Worm (Caenorhabditis elegans): ENCODE data around the gene let-756.
A peak's percentile ranks its signal among the peaks of the same experiment; 100 is the strongest.

The let-756 gene

DNA sequence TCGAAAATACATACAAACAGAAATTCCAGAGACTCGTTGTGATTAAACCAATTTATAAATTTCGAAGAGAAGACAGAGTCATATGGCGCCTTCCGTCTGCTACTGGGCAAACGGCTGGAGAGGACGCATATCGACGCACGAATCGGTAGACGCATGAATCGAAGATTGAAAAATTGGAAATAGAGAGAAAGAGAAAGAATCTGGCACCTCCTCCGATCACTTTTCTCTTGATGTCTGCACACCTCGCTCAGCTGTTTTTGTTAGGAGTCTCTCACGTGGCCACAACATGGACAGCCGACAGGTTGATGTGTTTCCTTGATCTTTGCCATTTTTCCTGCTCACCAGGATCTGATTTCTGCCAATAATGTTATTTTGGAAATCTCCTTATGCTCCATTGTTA is 46.8 kb upstream of the let-756 start (continued):
- peak; percentile 57 for TF ChIP-seq dsc-1 (tag; optimal IDR thresholded peaks at IDR 0.05)
- TF ChIP-seq egl-27 (tag; optimal IDR thresholded peaks at IDR 0.05), result peak in 1 of 2 experiments; percentile 1
- peak in 1 of 3 experiments; percentile 28 for TF ChIP-seq dpl-1 (GFP tag; optimal IDR thresholded peaks at IDR 0.05)
- no peak for TF ChIP-seq efl-3 (GFP tag; optimal IDR thresholded peaks at IDR 0.05)
- TF ChIP-seq nhr-28 (tag; optimal IDR thresholded peaks at IDR 0.05), result no peak
- TF ChIP-seq mef-2 (tag; optimal IDR thresholded peaks at IDR 0.05), result no peak
- TF ChIP-seq blmp-1 (tag; optimal IDR thresholded peaks at IDR 0.05), result peak; percentile 61
- TF ChIP-seq rnt-1 (tag; optimal IDR thresholded peaks at IDR 0.05), result peak; percentile 84
- no peak for TF ChIP-seq mep-1 (tag; optimal IDR thresholded peaks at IDR 0.05)
- TF ChIP-seq nhr-19 (GFP tag; conservative IDR thresholded peaks at IDR 0.05), result peak; percentile 73
- no peak for TF ChIP-seq pax-3 (tag; optimal IDR thresholded peaks at IDR 0.05)
- TF ChIP-seq lin-35 (GFP tag; optimal IDR thresholded peaks at IDR 0.05), result peak; percentile 28 to 58
- TF ChIP-seq hlh-17 (GFP tag; optimal IDR thresholded peaks at IDR 0.05; ENCODE audit: borderline replicate concordance), result no peak
- peak; percentile 54; the same call in 1 of the 2 replicates for TF ChIP-seq grh-1 (GFP tag; IDR thresholded peaks at IDR 0.05)
- no peak for TF ChIP-seq C04F5.9 (tag; optimal IDR thresholded peaks at IDR 0.05)
- TF ChIP-seq vab-15 (tag; optimal IDR thresholded peaks at IDR 0.05), result no peak
- TF ChIP-seq sox-4 (tag; optimal IDR thresholded peaks at IDR 0.05), result no peak
- TF ChIP-seq mab-9 (GFP tag; IDR thresholded peaks at IDR 0.05), result no peak
- TF ChIP-seq fkh-10 (GFP tag; optimal IDR thresholded peaks at IDR 0.05), result no peak
- TF ChIP-seq sup-37 (GFP tag; optimal IDR thresholded peaks at IDR 0.05), result no peak
- TF ChIP-seq nhr-85 (tag), result peak; percentile 97
- peak; percentile 53 to 65 for TF ChIP-seq lsy-2 (tag; optimal IDR thresholded peaks at IDR 0.05)
- TF ChIP-seq unc-98 (GFP tag; IDR thresholded peaks at IDR 0.05), result no peak
- no peak for TF ChIP-seq pag-3 (tag; optimal IDR thresholded peaks at IDR 0.05; ENCODE audit: borderline replicate concordance, insufficient read depth)
- peak; percentile 2 for TF ChIP-seq swsn-7 (tag; optimal IDR thresholded peaks at IDR 0.05)
- TF ChIP-seq unc-130 (tag; optimal IDR thresholded peaks at IDR 0.05), result peak; percentile 65
- TF ChIP-seq lin-14 (GFP tag; optimal IDR thresholded peaks at IDR 0.05), result peak; percentile 91
- TF ChIP-seq zag-1 (tag; optimal IDR thresholded peaks at IDR 0.05), result no peak

DNA sequence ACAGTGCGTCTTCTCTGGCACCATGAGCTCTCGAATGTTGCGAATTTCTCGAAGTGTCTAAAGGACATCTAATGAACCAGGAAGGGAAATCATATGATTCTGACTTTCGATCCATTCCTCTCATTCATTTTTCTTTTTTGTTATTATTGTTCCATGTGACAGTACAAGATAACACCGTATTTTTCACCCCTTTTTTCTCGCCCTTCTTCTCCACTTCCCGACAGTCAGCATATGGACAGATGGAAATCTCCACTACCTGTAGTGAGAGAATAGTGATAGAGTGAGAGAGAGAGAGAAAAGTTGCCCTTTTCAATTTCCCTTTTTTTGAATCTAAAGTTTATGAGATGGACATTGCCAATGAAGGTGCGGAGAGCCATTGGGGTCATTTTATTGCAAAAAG is 46.1 kb upstream of the let-756 start:
- TF ChIP-seq C16A3.4 (tag; optimal IDR thresholded peaks at IDR 0.05) (no peak), nhr-20 (tag; optimal IDR thresholded peaks at IDR 0.05) (peak; percentile 73), pqm-1 (tag; optimal IDR thresholded peaks at IDR 0.05) (no peak), ceh-90 (tag; optimal IDR thresholded peaks at IDR 0.05) (no peak), elt-3 (tag; optimal IDR thresholded peaks at IDR 0.05) (peak in 3 of 6 experiments; percentile 21 to 67 (median 31)), efl-3 (GFP tag; optimal IDR thresholded peaks at IDR 0.05) (no peak), lin-14 (GFP tag; optimal IDR thresholded peaks at IDR 0.05) (peak; percentile 79), nhr-71 (tag; optimal IDR thresholded peaks at IDR 0.05) (peak; percentile 56), ztf-4 (tag; optimal IDR thresholded peaks at IDR 0.05) (no peak), nhr-85 (tag) (peak; percentile 97), rnt-1 (tag; optimal IDR thresholded peaks at IDR 0.05) (peak; percentile 29), lin-15B (tag; optimal IDR thresholded peaks at IDR 0.05) (no peak), pax-3 (tag; optimal IDR thresholded peaks at IDR 0.05) (no peak), vab-15 (tag; optimal IDR thresholded peaks at IDR 0.05) (peak; percentile 35), pag-3 (tag; optimal IDR thresholded peaks at IDR 0.05; ENCODE audit: borderline replicate concordance, insufficient read depth) (no peak), unc-62 (GFP tag; optimal IDR thresholded peaks at IDR 0.05) (no peak), snpc-4 (tag; optimal IDR thresholded peaks at IDR 0.05) (no peak), nhr-12 (tag; optimal IDR thresholded peaks at IDR 0.05) (no peak), C04F5.9 (tag; optimal IDR thresholded peaks at IDR 0.05) (no peak), nhr-76 (tag; optimal IDR thresholded peaks at IDR 0.05) (no peak), mep-1 (tag; optimal IDR thresholded peaks at IDR 0.05) (peak; percentile 71), blmp-1 (tag; optimal IDR thresholded peaks at IDR 0.05) (peak; percentile 94), unc-30 (tag; optimal IDR thresholded peaks at IDR 0.05) (no peak), C34B4.2 (tag; optimal IDR thresholded peaks at IDR 0.05) (no peak), dpl-1 (GFP tag; optimal IDR thresholded peaks at IDR 0.05) (peak in 1 of 3 experiments; percentile 1), lsy-2 (tag; optimal IDR thresholded peaks at IDR 0.05) (peak; percentile 18 to 33), egl-13 (tag; optimal IDR thresholded peaks at IDR 0.05) (no peak), ama-1 (optimal IDR thresholded peaks at IDR 0.05) (no peak), aha-1 (tag; optimal IDR thresholded peaks at IDR 0.05) (no peak), lin-35 (GFP tag; optimal IDR thresholded peaks at IDR 0.05) (peak in 1 of 2 experiments; percentile 60), sup-37 (GFP tag; optimal IDR thresholded peaks at IDR 0.05) (no peak), elt-2 (tag; optimal IDR thresholded peaks at IDR 0.05) (no peak), nhr-90 (tag; optimal IDR thresholded peaks at IDR 0.05; ENCODE audit: poor library complexity) (peak; percentile 2), egl-27 (tag; optimal IDR thresholded peaks at IDR 0.05) (no peak), nhr-19 (GFP tag; conservative IDR thresholded peaks at IDR 0.05) (0 out of 2 replicates have a peak, but pooled peaks have one; percentile 16), lir-3 (tag; optimal IDR thresholded peaks at IDR 0.05; ENCODE audit: poor library complexity) (no peak), mdl-1 (tag; optimal IDR thresholded peaks at IDR 0.05) (peak in 1 of 2 experiments; percentile 58)

Data from whole organism, L1 larva.